Worm (Caenorhabditis elegans): ENCODE measurements around the gene tag-266.
"Not testable (repeated sequence)": the region's sequence is repeated elsewhere in the genome, so short reads cannot be mapped to it uniquely, and the experiment has no call there.

tag-266 gene

ce11 chrIII:631421-631820 lies 8.6 kb downstream of the tag-266 start, which contains the start of gene T19C3.6:
Gene T19C3.6, minus strand, starts transcription at chrIII:631521.
- TF ChIP-seq lin-13 (GFP tag; optimal IDR thresholded peaks at IDR 0.05) (no peak), lin-38 (GFP tag; IDR thresholded peaks at IDR 0.05) (peak; percentile 72)

- TF ChIP-seq ceh-20 (GFP tag; IDR thresholded peaks at IDR 0.05) (0 out of 2 replicates have a peak, but pooled peaks have one; percentile 25), mes-2 (tag; optimal IDR thresholded peaks at IDR 0.05; ENCODE audit: poor library complexity, severe bottlenecking) (peak; percentile 31), Y105C5A.15 (GFP tag; IDR thresholded peaks at IDR 0.05) (0 out of 2 replicates have a peak, but pooled peaks have one; percentile 58), D1046.2 (GFP tag; IDR thresholded peaks at IDR 0.05) (peak; percentile 63; the same call in 1 of the 2 replicates), arid-1 (GFP tag; conservative IDR thresholded peaks at IDR 0.05) (peak; percentile 66; the same call in 1 of the 2 replicates), Y48G9A.11 (GFP tag; IDR thresholded peaks at IDR 0.05) (peak; percentile 57; the same call in 1 of the 2 replicates), tra-1 (GFP tag; IDR thresholded peaks at IDR 0.05) (0 out of 2 replicates have a peak, but pooled peaks have one; percentile 45), T26A8.4 (GFP tag; IDR thresholded peaks at IDR 0.05) (0 out of 2 replicates have a peak, but pooled peaks have one; percentile 36), lin-38 (GFP tag; IDR thresholded peaks at IDR 0.05) (peak; percentile 66), lim-7 (GFP tag; IDR thresholded peaks at IDR 0.05) (peak; percentile 71), pha-4 (GFP tag; IDR thresholded peaks at IDR 0.05) (peak; percentile 61; the same call in 1 of the 2 replicates), snpc-1.2 (GFP tag; IDR thresholded peaks at IDR 0.05) (peak; percentile 63), vab-7 (GFP tag; IDR thresholded peaks at IDR 0.05) (peak; percentile 59; the same call in 1 of the 2 replicates), egl-43 (GFP tag; IDR thresholded peaks at IDR 0.05) (peak; percentile 72), F44E2.7 (GFP tag; IDR thresholded peaks at IDR 0.05) (0 out of 2 replicates have a peak, but pooled peaks have one; percentile 57), F26F4.8 (GFP tag; conservative IDR thresholded peaks at IDR 0.05) (0 out of 2 replicates have a peak, but pooled peaks have one; percentile 69), hmg-1.1 (GFP tag; IDR thresholded peaks at IDR 0.05) (peak; percentile 48; the same call in 1 of the 2 replicates), dmd-8 (GFP tag; IDR thresholded peaks at IDR 0.05) (peak; percentile 76)
- TF ChIP-seq pha-4 (tag; optimal IDR thresholded peaks at IDR 0.05), result not testable (repeated sequence)
These were observed 11.1 kb downstream of the tag-266 start for ce11 chrIII:628942-629341.

- TF ChIP-seq lsy-2 (tag; optimal IDR thresholded peaks at IDR 0.05), result no peak
- no peak for TF ChIP-seq cey-2 (tag; optimal IDR thresholded peaks at IDR 0.05; ENCODE audit: borderline replicate concordance, insufficient read depth)
- TF ChIP-seq duxl-1 (tag; optimal IDR thresholded peaks at IDR 0.05; ENCODE audit: poor library complexity), result no peak
- TF ChIP-seq lim-7 (GFP tag; IDR thresholded peaks at IDR 0.05), result no peak
- no peak for TF ChIP-seq F10B5.3 (tag; optimal IDR thresholded peaks at IDR 0.05)
- TF ChIP-seq ceh-44 (GFP tag; IDR thresholded peaks at IDR 0.05), result no peak
- TF ChIP-seq pqm-1 (tag; optimal IDR thresholded peaks at IDR 0.05), result no peak
- no peak for TF ChIP-seq madf-9 (GFP tag; conservative IDR thresholded peaks at IDR 0.05)
- TF ChIP-seq ztf-7 (tag; optimal IDR thresholded peaks at IDR 0.05), result no peak
- no peak for TF ChIP-seq lin-13 (GFP tag; optimal IDR thresholded peaks at IDR 0.05)
- TF ChIP-seq dmd-8 (GFP tag; IDR thresholded peaks at IDR 0.05), result no peak
- no peak for TF ChIP-seq ceh-82 (tag; optimal IDR thresholded peaks at IDR 0.05)
- TF ChIP-seq hif-1 (tag; optimal IDR thresholded peaks at IDR 0.05), result no peak
- TF ChIP-seq attf-4 (tag; optimal IDR thresholded peaks at IDR 0.05), result no peak
- TF ChIP-seq set-16 (GFP tag; IDR thresholded peaks at IDR 0.05), result no peak
These were observed 12.2 kb downstream of the tag-266 start, which contains the start of gene T19C3.5 for ce11 chrIII:627838-628237. Gene T19C3.5, minus strand, starts transcription at chrIII:627938.

- TF ChIP-seq lin-29 (GFP tag; IDR thresholded peaks at IDR 0.05), result no peak
- no peak for TF ChIP-seq dve-1 (tag; optimal IDR thresholded peaks at IDR 0.05; ENCODE audit: insufficient read depth)
- no peak for TF ChIP-seq mes-2 (tag; optimal IDR thresholded peaks at IDR 0.05; ENCODE audit: poor library complexity, severe bottlenecking)
- no peak for TF ChIP-seq snpc-4 (tag; optimal IDR thresholded peaks at IDR 0.05)
- TF ChIP-seq aha-1 (tag), result peak; percentile 56
- no peak for TF ChIP-seq pha-4 (GFP tag; IDR thresholded peaks at IDR 0.05)
- TF ChIP-seq pha-4 (tag; optimal IDR thresholded peaks at IDR 0.05), result no peak
These were observed 13.9 kb downstream of the tag-266 start for ce11 chrIII:626091-626490.

Data from whole organism, L4 larva.